Worm (Caenorhabditis elegans) whole organism, L2 larva: ENCODE data around the gene srt-29.

Source experiments
- C34F6.9 ChIP-seq: fragments of 150-350 bp; optimal IDR thresholded peaks from 2 replicates; lab custom pipeline; 2014; ENCODE audit warnings: missing biosample characterization, missing genetic modification characterization
- F13H6.1 ChIP-seq: sonication (generic microtip); optimal IDR thresholded peaks from 2 replicates; lab custom pipeline; 2016; ENCODE audit warnings: missing genetic modification characterization, missing compliant biosample characterization
- R02D3.7 ChIP-seq: fragments of 150-350 bp; optimal IDR thresholded peaks from 2 replicates; lab custom pipeline; 2014; ENCODE audit warnings: missing biosample characterization, missing genetic modification characterization
- ama-1 ChIP-seq: fragments of 150-350 bp; optimal IDR thresholded peaks from 2 replicates; lab custom pipeline; 2018; ENCODE audit warnings: inconsistent platforms
- blmp-1 ChIP-seq: sonication (generic microtip); optimal IDR thresholded peaks from 2 replicates; lab custom pipeline; 2017; ENCODE audit warnings: missing genetic modification characterization, mild to moderate bottlenecking, missing compliant biosample characterization, antibody characterized with exemption, moderate library complexity; ENCODE audit not compliant: insufficient read depth
- ceh-16 ChIP-seq: fragments of 150-350 bp; optimal IDR thresholded peaks from 2 replicates; lab custom pipeline; 2014; ENCODE audit warnings: missing biosample characterization, missing genetic modification characterization
- ceh-82 ChIP-seq: fragments of 150-350 bp; optimal IDR thresholded peaks from 2 replicates; lab custom pipeline; 2014; ENCODE audit warnings: missing biosample characterization, missing genetic modification characterization
- crh-2 ChIP-seq: sonication (generic microtip); optimal IDR thresholded peaks from 2 replicates; lab custom pipeline; 2017; ENCODE audit warnings: missing biosample characterization, missing genetic modification characterization
- elt-3 ChIP-seq: sonication (generic microtip); optimal IDR thresholded peaks from 2 replicates; lab custom pipeline; 2017; ENCODE audit warnings: missing biosample characterization, missing genetic modification characterization
- fos-1 ChIP-seq: fragments of 150-350 bp; optimal IDR thresholded peaks from 2 replicates; lab custom pipeline; 2014; ENCODE audit warnings: missing biosample characterization, missing genetic modification characterization
- gmeb-1 ChIP-seq: fragments of 150-350 bp; optimal IDR thresholded peaks from 2 replicates; lab custom pipeline; 2014; ENCODE audit warnings: missing biosample characterization, missing genetic modification characterization
- lin-13 ChIP-seq: fragments of 150-350 bp; optimal IDR thresholded peaks from 2 replicates; lab custom pipeline; 2014; ENCODE audit warnings: missing biosample characterization, missing genetic modification reagents, missing genetic modification characterization
- lin-39 ChIP-seq: fragments of 150-350 bp; optimal IDR thresholded peaks from 2 replicates; lab custom pipeline; 2014; ENCODE audit warnings: missing biosample characterization, missing genetic modification reagents, missing genetic modification characterization
- mab-5 ChIP-seq: fragments of 150-350 bp; optimal IDR thresholded peaks from 2 replicates; lab custom pipeline; 2014; ENCODE audit warnings: missing biosample characterization, missing genetic modification characterization
- mdl-1 ChIP-seq, 2 experiments: fragments of 150-350 bp in 1 of 2; sonication (generic microtip) in 1 of 2; optimal IDR thresholded peaks; 2 replicates each; lab custom pipeline; 2017; ENCODE audit warnings: missing biosample characterization in 2 of 2, missing genetic modification characterization in 2 of 2
- nhr-10 ChIP-seq: sonication (generic microtip); optimal IDR thresholded peaks from 2 replicates; lab custom pipeline; 2017; ENCODE audit warnings: missing biosample characterization, missing genetic modification characterization
- nhr-12 ChIP-seq: fragments of 150-350 bp; optimal IDR thresholded peaks from 2 replicates; lab custom pipeline; 2014; ENCODE audit warnings: missing biosample characterization, missing genetic modification characterization
- nhr-129 ChIP-seq: fragments of 150-350 bp; optimal IDR thresholded peaks from 2 replicates; lab custom pipeline; 2014; ENCODE audit warnings: missing biosample characterization, missing genetic modification characterization
- nhr-23 ChIP-seq: fragments of 150-350 bp; optimal IDR thresholded peaks from 2 replicates; lab custom pipeline; 2014; ENCODE audit warnings: missing biosample characterization, missing genetic modification reagents, missing genetic modification characterization
- nhr-237 ChIP-seq: fragments of 150-350 bp; optimal IDR thresholded peaks from 2 replicates; lab custom pipeline; 2014; ENCODE audit warnings: missing biosample characterization, missing genetic modification characterization
- nhr-25 ChIP-seq: fragments of 150-350 bp; sonication (generic microtip); optimal IDR thresholded peaks from 3 replicates; lab custom pipeline; 2014; ENCODE audit warnings: missing biosample characterization, missing genetic modification characterization
- nhr-6 ChIP-seq: fragments of 150-350 bp; optimal IDR thresholded peaks from 2 replicates; lab custom pipeline; 2014; ENCODE audit warnings: missing biosample characterization, missing genetic modification characterization
- nhr-77 ChIP-seq: fragments of 150-350 bp; optimal IDR thresholded peaks from 2 replicates; lab custom pipeline; 2014; ENCODE audit warnings: missing biosample characterization, missing genetic modification characterization
- peb-1 ChIP-seq: fragments of 150-350 bp; optimal IDR thresholded peaks from 2 replicates; lab custom pipeline; 2014; ENCODE audit warnings: missing biosample characterization, missing genetic modification characterization
- sem-4 ChIP-seq: fragments of 150-350 bp; optimal IDR thresholded peaks from 2 replicates; lab custom pipeline; 2014; ENCODE audit warnings: missing biosample characterization, missing genetic modification reagents, missing genetic modification characterization
- skn-1 ChIP-seq: sonication (generic microtip); optimal IDR thresholded peaks from 2 replicates; lab custom pipeline; 2017; ENCODE audit warnings: missing biosample characterization, missing genetic modification characterization
- snpc-4 ChIP-seq: fragments of 150-350 bp; optimal IDR thresholded peaks from 2 replicates; lab custom pipeline; 2014; ENCODE audit warnings: missing biosample characterization, missing genetic modification characterization
- unc-39 ChIP-seq: fragments of 150-350 bp; optimal IDR thresholded peaks from 2 replicates; lab custom pipeline; 2014; ENCODE audit warnings: missing biosample characterization, missing genetic modification characterization
- unc-55 ChIP-seq: fragments of 150-350 bp; sonication (generic microtip); optimal IDR thresholded peaks from 3 replicates; lab custom pipeline; 2014; ENCODE audit warnings: missing biosample characterization, missing genetic modification reagents, missing genetic modification characterization
- unc-62 ChIP-seq: fragments of 150-350 bp; optimal IDR thresholded peaks from 2 replicates; lab custom pipeline; 2014; ENCODE audit warnings: missing biosample characterization, missing genetic modification reagents, missing genetic modification characterization
- zag-1 ChIP-seq: fragments of 150-350 bp; optimal IDR thresholded peaks from 2 replicates; lab custom pipeline; 2014; ENCODE audit warnings: missing biosample characterization, missing genetic modification characterization
- ztf-11 ChIP-seq: sonication (generic microtip); optimal IDR thresholded peaks from 2 replicates; lab custom pipeline; 2017; ENCODE audit warnings: missing biosample characterization, missing genetic modification characterization
- ztf-4 ChIP-seq: fragments of 150-350 bp; optimal IDR thresholded peaks from 2 replicates; lab custom pipeline; 2014; ENCODE audit warnings: missing biosample characterization, missing genetic modification characterization

The srt-29 gene

ce11 chrV:2746404-2746803, 27.5 kb upstream of the srt-29 start:
- TF ChIP-seq nhr-23 (tag; lab: Kevin White, UChicago), result no peak
- TF ChIP-seq, all 48 proteins: peak for 0

ce11 chrV:2742298-2742697, 23.4 kb upstream of the srt-29 start, which contains the start of gene srg-62:
TSS of gene srg-62 (minus strand) at chrV:2742398.
- TF ChIP-seq ztf-11 (tag; lab: Kevin White, UChicago), result no peak
- TF ChIP-seq R02D3.7, result no peak
- TF ChIP-seq fos-1 (tag; lab: Kevin White, UChicago), result no peak
- TF ChIP-seq lin-13 (GFP tag; lab: Kevin White, UChicago), result no peak

ce11 chrV:2740228-2740627, 21.3 kb upstream of the srt-29 start, which contains the start of gene srg-61:
TSS of gene srg-61 (minus strand) at chrV:2740328.
- no peak for TF ChIP-seq lin-39 (tag; lab: Kevin White, UChicago)
- TF ChIP-seq, all 48 proteins: peak for 0

ce11 chrV:2739607-2740006, 20.7 kb upstream of the srt-29 start:
- TF ChIP-seq nhr-237 (no peak), snpc-4 (tag; lab: Kevin White, UChicago) (peak; percentile 8)
- TF ChIP-seq, all 48 proteins: peak for 1

- TF ChIP-seq C34F6.9 (tag; lab: Kevin White, UChicago) (no peak), nhr-10 (no peak), ceh-82 (tag; lab: Kevin White, UChicago) (no peak), nhr-237 (no peak)
These were observed 19.2 kb upstream of the srt-29 start, which contains the start of gene srg-56 for ce11 chrV:2738174-2738573. TSS of gene srg-56 (minus strand) at chrV:2738274.

- no peak for TF ChIP-seq nhr-6 (tag; lab: Kevin White, UChicago)
- no peak for TF ChIP-seq unc-62 (GFP tag; lab: Kevin White, UChicago)
- TF ChIP-seq peb-1, result no peak
- TF ChIP-seq nhr-12 (tag; lab: Kevin White, UChicago), result no peak
- TF ChIP-seq elt-3 (tag; lab: Kevin White, UChicago), result no peak
- no peak for TF ChIP-seq crh-2
- no peak for TF ChIP-seq skn-1
- no peak for TF ChIP-seq lin-13 (GFP tag; lab: Kevin White, UChicago)
- TF ChIP-seq nhr-237, result no peak
- TF ChIP-seq sem-4 (tag; lab: Kevin White, UChicago), result no peak
- TF ChIP-seq snpc-4 (tag; lab: Kevin White, UChicago), result no peak
- TF ChIP-seq gmeb-1 (tag; lab: Kevin White, UChicago), result no peak
- TF ChIP-seq zag-1, result no peak
- TF ChIP-seq C34F6.9 (tag; lab: Kevin White, UChicago), result no peak
- no peak for TF ChIP-seq nhr-10
- TF ChIP-seq unc-55 (GFP tag; lab: Kevin White, UChicago), result no peak
- TF ChIP-seq mab-5 (tag; lab: Kevin White, UChicago), result no peak
These were observed 15.4 kb upstream of the srt-29 start, which contains the start of gene srg-57 for ce11 chrV:2734360-2734759. TSS of gene srg-57 (minus strand) at chrV:2734460.

- TF ChIP-seq F13H6.1 (tag; lab: Kevin White, UChicago) (peak; percentile 57), nhr-25 (tag; lab: Kevin White, UChicago) (no peak), R02D3.7 (no peak)
These were observed 12.0 kb upstream of the srt-29 start, which contains the start of gene dod-3 for ce11 chrV:2730784-2731480. TSS of gene dod-3 (minus strand) at chrV:2731098.

ce11 chrV:2728236-2728635, 9.3 kb upstream of the srt-29 start, which contains the start of gene str-33:
TSS of gene str-33 (plus strand) at chrV:2728536.
- TF ChIP-seq ztf-4 (no peak), nhr-237 (no peak), crh-2 (no peak), ama-1 (lab: Kevin White, UChicago) (no peak), unc-39 (no peak), nhr-6 (tag; lab: Kevin White, UChicago) (no peak), nhr-10 (no peak), mdl-1 (tag; optimal IDR thresholded peaks at IDR 0.05; lab: Kevin White, UChicago) (no peak), gmeb-1 (tag; lab: Kevin White, UChicago) (no peak), blmp-1 (tag; lab: Kevin White, UChicago) (no peak), nhr-12 (tag; lab: Kevin White, UChicago) (no peak), zag-1 (no peak), lin-13 (GFP tag; lab: Kevin White, UChicago) (no peak), nhr-77 (tag; lab: Kevin White, UChicago) (no peak), ceh-16 (tag; lab: Kevin White, UChicago) (no peak), elt-3 (tag; lab: Kevin White, UChicago) (no peak), ztf-11 (tag; lab: Kevin White, UChicago) (no peak), nhr-129 (tag; lab: Kevin White, UChicago) (no peak), ceh-82 (tag; lab: Kevin White, UChicago) (no peak)
- TF ChIP-seq, all 48 proteins: peak for 0
